Worm (Caenorhabditis elegans) whole organism, mixed stage, embryonic: ENCODE measurements around the gene F22E5.6.

Source experiments
- ces-1 ChIP-seq: fragments of 150-350 bp; optimal IDR thresholded peaks from 2 replicates; lab custom pipeline; 2014; ENCODE audit warnings: missing biosample characterization, missing genetic modification reagents, missing genetic modification characterization
- nhr-28 ChIP-seq: fragments of 150-350 bp; optimal IDR thresholded peaks from 2 replicates; lab custom pipeline; 2014; ENCODE audit warnings: missing biosample characterization, missing genetic modification characterization
- unc-120 ChIP-seq: sonication (generic microtip); optimal IDR thresholded peaks from 2 replicates; lab custom pipeline; 2017; ENCODE audit warnings: missing genetic modification characterization, missing compliant biosample characterization; ENCODE audit not compliant: poor library complexity, severe bottlenecking
- unc-39 ChIP-seq: fragments of 150-350 bp; optimal IDR thresholded peaks from 2 replicates; lab custom pipeline; 2014; ENCODE audit warnings: missing biosample characterization, missing genetic modification characterization
- unc-62 ChIP-seq: fragments of 150-350 bp; optimal IDR thresholded peaks from 2 replicates; lab custom pipeline; 2014; ENCODE audit warnings: missing biosample characterization, missing genetic modification reagents, missing genetic modification characterization

ce11 chrII:2629270-2629669 is 20.4 kb upstream of the F22E5.6 start, which contains the start of gene sri-37:
- TF ChIP-seq unc-120 (tag; lab: Kevin White, UChicago) (no peak), unc-39 (no peak), unc-62 (GFP tag; lab: Kevin White, UChicago) (no peak), ces-1 (no peak), nhr-28 (tag; lab: Kevin White, UChicago) (no peak)
